Worm (Caenorhabditis elegans): ENCODE results near the gene mrpl-4.

mrpl-4 gene

DNA sequence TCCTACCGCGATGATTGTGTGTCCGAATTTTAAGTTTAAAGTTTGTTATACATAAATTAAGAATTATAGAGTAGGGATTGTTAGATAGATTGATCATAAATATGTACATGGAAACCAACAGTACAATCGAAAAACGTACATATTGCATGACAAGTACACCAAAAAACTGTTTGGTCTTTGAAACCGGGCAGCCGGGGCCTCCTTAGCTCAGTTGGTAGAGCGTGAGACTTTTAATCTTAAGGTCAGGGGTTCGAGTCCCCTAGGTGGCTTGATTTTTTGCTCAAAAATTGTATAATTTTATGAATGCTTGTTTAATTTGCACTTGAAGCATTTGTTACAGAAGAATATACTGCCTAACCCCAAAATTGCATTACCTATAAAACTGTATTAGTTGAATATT is 28.0 kb downstream of the mrpl-4 start (continued):
- no peak for TF ChIP-seq hsf-1 (GFP tag; IDR thresholded peaks at IDR 0.05)
- TF ChIP-seq ceh-79 (tag; optimal IDR thresholded peaks at IDR 0.05): no peak
- TF ChIP-seq dox-1 (GFP tag; IDR thresholded peaks at IDR 0.05): peak; percentile 66
- no peak for TF ChIP-seq K12H6.12 (tag; optimal IDR thresholded peaks at IDR 0.05)
- peak; percentile 71; the same call in 1 of the 2 replicates for TF ChIP-seq ztf-25 (GFP tag; IDR thresholded peaks at IDR 0.05)
- TF ChIP-seq hrde-1 (tag; optimal IDR thresholded peaks at IDR 0.05; ENCODE audit: borderline replicate concordance): no peak
- no peak for TF ChIP-seq F57C9.4 (tag; optimal IDR thresholded peaks at IDR 0.05)
- TF ChIP-seq ceh-58 (GFP tag; IDR thresholded peaks at IDR 0.05): no peak
- peak; percentile 32 for TF ChIP-seq attf-5 (GFP tag; optimal IDR thresholded peaks at IDR 0.05)
- TF ChIP-seq aptf-3 (GFP tag; IDR thresholded peaks at IDR 0.05): no peak
- TF ChIP-seq attf-6 (GFP tag; IDR thresholded peaks at IDR 0.05): no peak
- no peak for TF ChIP-seq F52B5.7 (tag; optimal IDR thresholded peaks at IDR 0.05)
- TF ChIP-seq sea-2 (GFP tag; IDR thresholded peaks at IDR 0.05): no peak
- no peak for TF ChIP-seq ceh-27 (GFP tag; optimal IDR thresholded peaks at IDR 0.05)
- TF ChIP-seq snpc-1.1 (tag; optimal IDR thresholded peaks at IDR 0.05; ENCODE audit: insufficient read depth): peak; percentile 29
- TF ChIP-seq mes-4 (tag; optimal IDR thresholded peaks at IDR 0.05): no peak
- peak; percentile 69 for TF ChIP-seq die-1 (tag; optimal IDR thresholded peaks at IDR 0.05)
- TF ChIP-seq B0336.3 (GFP tag; IDR thresholded peaks at IDR 0.05): no peak
- no peak for TF ChIP-seq aptf-2 (GFP tag; conservative IDR thresholded peaks at IDR 0.05)
- peak; percentile 74 for TF ChIP-seq sptf-2 (GFP tag; optimal IDR thresholded peaks at IDR 0.05)
- no peak for TF ChIP-seq efl-1 (GFP tag; optimal IDR thresholded peaks at IDR 0.05)
- TF ChIP-seq ama-1 (optimal IDR thresholded peaks at IDR 0.05): no peak
- TF ChIP-seq ama-1 (GFP tag; optimal IDR thresholded peaks at IDR 0.05): no peak
- TF ChIP-seq rec-8 (tag; optimal IDR thresholded peaks at IDR 0.05): no peak
- TF ChIP-seq egrh-3 (GFP tag; IDR thresholded peaks at IDR 0.05): no peak
- TF ChIP-seq madf-10 (tag; optimal IDR thresholded peaks at IDR 0.05): no peak
- TF ChIP-seq F22D6.2 (tag; optimal IDR thresholded peaks at IDR 0.05): no peak
- TF ChIP-seq ztf-22 (GFP tag; optimal IDR thresholded peaks at IDR 0.05): no peak
- no peak for TF ChIP-seq ceh-91 (GFP tag; IDR thresholded peaks at IDR 0.05)

DNA sequence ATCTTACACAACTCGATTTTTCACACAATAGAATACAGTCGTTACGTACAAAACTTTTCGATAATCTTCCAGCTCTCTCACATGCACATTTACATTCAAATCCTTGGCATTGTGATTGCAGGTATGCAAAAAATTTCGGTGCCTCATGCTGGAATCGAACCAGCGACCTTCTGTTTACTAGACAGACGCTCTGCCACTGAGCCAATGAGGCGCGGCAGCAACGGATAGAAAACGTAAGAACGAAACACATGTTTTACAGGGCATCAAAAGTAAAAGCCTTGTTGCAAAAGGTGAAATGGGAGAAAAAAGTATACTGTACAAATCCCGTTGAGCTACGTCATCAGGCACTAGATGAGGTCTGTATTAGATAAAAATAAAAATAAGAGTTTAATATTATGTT is 28.9 kb downstream of the mrpl-4 start:
- no peak for TF ChIP-seq efl-1 (GFP tag; optimal IDR thresholded peaks at IDR 0.05)
- 0 out of 2 replicates have a peak, but pooled peaks have one; percentile 36 for TF ChIP-seq ceh-91 (GFP tag; IDR thresholded peaks at IDR 0.05)
- no peak for TF ChIP-seq tbx-9 (tag; optimal IDR thresholded peaks at IDR 0.05; ENCODE audit: borderline replicate concordance)
- no peak for TF ChIP-seq F57C9.4 (tag; optimal IDR thresholded peaks at IDR 0.05)
- peak in 1 of 2 experiments; percentile 68 for TF ChIP-seq rec-8 (tag; optimal IDR thresholded peaks at IDR 0.05)
- no peak for TF ChIP-seq egl-18 (GFP tag; IDR thresholded peaks at IDR 0.05)
- no peak for TF ChIP-seq tlf-1 (GFP tag; optimal IDR thresholded peaks at IDR 0.05)
- peak; percentile 47 for TF ChIP-seq ztf-18 (tag; optimal IDR thresholded peaks at IDR 0.05)
- no peak for TF ChIP-seq chd-7 (tag; optimal IDR thresholded peaks at IDR 0.05)
- TF ChIP-seq Y95B8A.8 (GFP tag; IDR thresholded peaks at IDR 0.05): 0 out of 2 replicates have a peak, but pooled peaks have one; percentile 77
- no peak for TF ChIP-seq K11D2.4 (GFP tag; IDR thresholded peaks at IDR 0.05)
- no peak for TF ChIP-seq let-526 (GFP tag; IDR thresholded peaks at IDR 0.05)
- no peak for TF ChIP-seq ztf-22 (GFP tag; optimal IDR thresholded peaks at IDR 0.05)
- peak; percentile 13; the same call in 1 of the 2 replicates for TF ChIP-seq madf-6 (GFP tag; IDR thresholded peaks at IDR 0.05)
- no peak for TF ChIP-seq madf-8 (GFP tag; conservative IDR thresholded peaks at IDR 0.05)
- TF ChIP-seq Y53F4B.3 (GFP tag; IDR thresholded peaks at IDR 0.05): no peak
- peak; percentile 43 for TF ChIP-seq attf-5 (GFP tag; optimal IDR thresholded peaks at IDR 0.05)
- peak; percentile 35; the same call in 1 of the 2 replicates for TF ChIP-seq Y67H2A.10 (GFP tag; conservative IDR thresholded peaks at IDR 0.05)
- TF ChIP-seq nhr-179 (tag; optimal IDR thresholded peaks at IDR 0.05): no peak
- TF ChIP-seq snpc-4 (GFP tag; optimal IDR thresholded peaks at IDR 0.05): peak; percentile 17
- peak; percentile 43 to 90 (median 68) for TF ChIP-seq snpc-4 (tag; optimal IDR thresholded peaks at IDR 0.05)
- TF ChIP-seq snpc-1.1 (tag; optimal IDR thresholded peaks at IDR 0.05; ENCODE audit: insufficient read depth): peak; percentile 68
- no peak for TF ChIP-seq nhr-80 (tag; optimal IDR thresholded peaks at IDR 0.05)
- no peak for TF ChIP-seq let-607 (tag; optimal IDR thresholded peaks at IDR 0.05)
- peak; percentile 21 for TF ChIP-seq F49E8.2 (tag; optimal IDR thresholded peaks at IDR 0.05; ENCODE audit: insufficient read depth)
- no peak for TF ChIP-seq zim-3 (tag; optimal IDR thresholded peaks at IDR 0.05)

Data from whole organism, young adult.